Worm (Caenorhabditis elegans) whole organism, late embryonic: ENCODE results near the gene srxa-19.

Experiments
- ahr-1 ChIP-seq: sonication (generic microtip); optimal IDR thresholded peaks from 2 replicates; lab custom pipeline; 2016; ENCODE audit warnings: missing genetic modification characterization, missing compliant biosample characterization
- ama-1 ChIP-seq: fragments of 150-350 bp; optimal IDR thresholded peaks from 2 replicates; lab custom pipeline; 2014
- ceh-30 ChIP-seq: fragments of 150-350 bp; optimal IDR thresholded peaks from 2 replicates; lab custom pipeline; 2014; ENCODE audit warnings: missing biosample characterization, missing genetic modification characterization
- ceh-6 ChIP-seq: fragments of 200-800 bp; sonication (Bioruptor generic); optimal IDR thresholded peaks from 2 replicates; lab custom pipeline; 2018; ENCODE audit warnings: mild to moderate bottlenecking, missing genetic modification characterization, missing compliant biosample characterization
- nfya-1 ChIP-seq: sonication (generic microtip); optimal IDR thresholded peaks from 2 replicates; lab custom pipeline; 2017; ENCODE audit warnings: missing genetic modification characterization, mild to moderate bottlenecking, missing compliant biosample characterization, antibody characterized with exemption, moderate library complexity
- npax-4 ChIP-seq: sonication (generic microtip); optimal IDR thresholded peaks from 2 replicates; lab custom pipeline; 2016; ENCODE audit warnings: missing genetic modification characterization, missing compliant biosample characterization
- tbx-2 ChIP-seq: sonication (generic microtip); optimal IDR thresholded peaks from 2 replicates; lab custom pipeline; 2016; ENCODE audit warnings: missing genetic modification characterization, missing compliant biosample characterization
- unc-3 ChIP-seq, 2 experiments: fragments of 200-800 bp in 1 of 2; sonication (Bioruptor generic) in 1 of 2; sonication (generic microtip) in 1 of 2; conservative IDR thresholded peaks in 1 of 2; optimal IDR thresholded peaks in 1 of 2; 2 replicates each; pipeline versions ENCODE4 v1.3.6 to Lab custom; 2016 to 2022; ENCODE audit warnings: missing compliant biosample characterization in 2 of 2, missing genetic modification characterization in 2 of 2, missing genetic modification reagents in 1 of 2

DNA sequence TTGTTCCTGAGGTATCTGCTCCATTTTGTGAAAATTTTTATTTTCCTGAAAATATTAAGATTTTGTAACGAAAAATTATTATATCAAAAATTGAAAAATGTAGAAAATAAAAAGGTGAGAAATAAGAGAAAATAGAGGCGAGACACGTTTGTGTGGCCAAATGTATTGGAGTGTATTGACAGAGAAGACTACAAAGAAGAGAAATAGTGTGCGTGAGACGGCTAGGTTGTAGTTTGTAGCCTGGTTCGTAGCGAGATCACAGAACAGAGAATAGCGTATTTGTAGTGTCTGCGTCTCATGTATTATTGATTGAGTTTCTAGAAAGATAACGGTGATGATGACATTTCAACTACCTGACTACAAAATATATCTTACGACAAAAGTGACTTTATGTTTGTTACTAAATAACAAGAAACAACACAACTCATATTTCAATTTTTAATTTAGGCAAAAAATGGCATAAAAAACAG lies 38.5 kb downstream of the srxa-19 start, which contains the start of gene nhr-12:
- TF ChIP-seq ama-1 (lab: Kevin White, UChicago) (no peak), unc-3 (GFP tag; conservative IDR thresholded peaks at IDR 0.05; lab: Robert Waterston, UW) (no peak), unc-3 (tag; optimal IDR thresholded peaks at IDR 0.05; lab: Kevin White, UChicago) (no peak), ahr-1 (tag; lab: Kevin White, UChicago) (no peak), ceh-30 (tag; lab: Kevin White, UChicago) (peak; percentile 100), tbx-2 (tag; lab: Kevin White, UChicago) (no peak), nfya-1 (no peak), npax-4 (tag; lab: Kevin White, UChicago) (no peak), ceh-6 (GFP tag; lab: Kevin White, UChicago) (no peak)
